Fruit fly (Drosophila melanogaster) whole organism, embryonic: ENCODE data around the gene Alg7.

Experiments used
- Asciz ChIP-seq: fragments of 200-800 bp; sonication (Bioruptor generic); optimal IDR thresholded peaks from 2 replicates; lab custom pipeline; 2017; ENCODE audit warnings: missing biosample characterization, mild to moderate bottlenecking, missing genetic modification characterization, missing genetic modification reagents
- Atf-2 ChIP-seq: fragments of 200-800 bp; sonication (Bioruptor generic); optimal IDR thresholded peaks from 2 replicates; lab custom pipeline; 2016; ENCODE audit warnings: missing biosample characterization, missing genetic modification characterization
- B-H2 ChIP-seq: fragments of 200-800 bp; sonication (Bioruptor generic); optimal IDR thresholded peaks from 2 replicates; lab custom pipeline; 2018; ENCODE audit warnings: missing biosample characterization, mild to moderate bottlenecking, missing genetic modification characterization
- CG10321 ChIP-seq: fragments of 200-800 bp; sonication (Bioruptor generic); IDR thresholded peaks from 2 replicates; pipeline ENCODE4 v1.3.6; 2022; ENCODE audit warnings: missing biosample characterization, missing genetic modification characterization
- CG10366 ChIP-seq: fragments of 200-800 bp; sonication (Bioruptor generic); IDR thresholded peaks from 2 replicates; pipeline ENCODE4 v1.3.6; 2022; ENCODE audit warnings: missing biosample characterization, missing genetic modification characterization
- CG12391 ChIP-seq: fragments of 200-800 bp; sonication (Bioruptor generic); optimal IDR thresholded peaks from 3 replicates; lab custom pipeline; 2018; ENCODE audit warnings: missing biosample characterization, mild to moderate bottlenecking, missing genetic modification characterization, moderate library complexity
- CG15073 ChIP-seq: fragments of 200-800 bp; sonication (Bioruptor generic); optimal IDR thresholded peaks from 2 replicates; lab custom pipeline; 2016; ENCODE audit warnings: missing biosample characterization, missing genetic modification characterization
- CG1792 ChIP-seq: fragments of 200-800 bp; sonication (Bioruptor generic); optimal IDR thresholded peaks from 2 replicates; lab custom pipeline; 2016; ENCODE audit warnings: missing biosample characterization, missing genetic modification characterization
- CG31441 ChIP-seq: fragments of 200-800 bp; sonication (Bioruptor generic); IDR thresholded peaks from 2 replicates; pipeline ENCODE4 v1.3.6; 2022; ENCODE audit warnings: missing biosample characterization, missing genetic modification characterization
- CG3281 ChIP-seq: fragments of 200-800 bp; sonication (Bioruptor generic); optimal IDR thresholded peaks from 3 replicates; lab custom pipeline; 2017; ENCODE audit warnings: missing biosample characterization, mild to moderate bottlenecking, missing genetic modification characterization
- CG3995 ChIP-seq: fragments of 200-800 bp; sonication (Bioruptor generic); optimal IDR thresholded peaks from 3 replicates; lab custom pipeline; 2016; ENCODE audit warnings: missing biosample characterization, missing genetic modification characterization
- CG43689 ChIP-seq: fragments of 200-800 bp; sonication (Bioruptor generic); IDR thresholded peaks from 2 replicates; pipeline ENCODE4 v1.3.6; 2022; ENCODE audit warnings: missing biosample characterization, missing genetic modification characterization
- CG6254 ChIP-seq: fragments of 200-800 bp; sonication (Bioruptor generic); optimal IDR thresholded peaks from 3 replicates; lab custom pipeline; 2017; ENCODE audit warnings: mild to moderate bottlenecking, missing biosample characterization, missing genetic modification reagents, missing genetic modification characterization
- CG7372 ChIP-seq: fragments of 200-800 bp; sonication (Bioruptor generic); IDR thresholded peaks from 2 replicates; pipeline ENCODE4 v1.3.6; 2022; ENCODE audit warnings: missing biosample characterization, missing genetic modification characterization
- CG8478 ChIP-seq: fragments of >200 bp; optimal IDR thresholded peaks from 2 replicates; lab custom pipeline; 2018
- CG9215 ChIP-seq: fragments of 200-800 bp; sonication (Bioruptor generic); IDR thresholded peaks from 2 replicates; pipeline ENCODE4 v1.3.6; 2022; ENCODE audit warnings: missing biosample characterization, missing genetic modification characterization
- CG9876 ChIP-seq: fragments of 200-800 bp; sonication (Bioruptor generic); optimal IDR thresholded peaks from 2 replicates; lab custom pipeline; 2016; ENCODE audit warnings: missing biosample characterization, missing genetic modification characterization
- CkIIα-i1 ChIP-seq: fragments of 200-800 bp; sonication (Bioruptor generic); IDR thresholded peaks from 2 replicates; pipeline ENCODE4 v1.3.6; 2022; ENCODE audit warnings: missing biosample characterization, missing genetic modification characterization
- Dref ChIP-seq: fragments of 200-800 bp; sonication (Bioruptor generic); IDR thresholded peaks from 2 replicates; pipeline ENCODE4 v1.3.6; 2022; ENCODE audit warnings: missing biosample characterization, missing genetic modification characterization
- Hey ChIP-seq: fragments of 200-800 bp; sonication (Bioruptor generic); optimal IDR thresholded peaks from 3 replicates; lab custom pipeline; 2018; ENCODE audit warnings: missing biosample characterization, mild to moderate bottlenecking, missing genetic modification characterization
- Lhr ChIP-seq: fragments of 200-800 bp; sonication (Bioruptor generic); optimal IDR thresholded peaks from 3 replicates; lab custom pipeline; 2017; ENCODE audit warnings: mild to moderate bottlenecking, missing biosample characterization, missing genetic modification reagents, missing genetic modification characterization
- MTF-1 ChIP-seq: fragments of 200-800 bp; sonication (Bioruptor generic); optimal IDR thresholded peaks from 2 replicates; lab custom pipeline; 2018; ENCODE audit warnings: missing biosample characterization, mild to moderate bottlenecking, missing genetic modification characterization, borderline replicate concordance
- NC2α ChIP-seq: fragments of 200-800 bp; sonication (Bioruptor generic); optimal IDR thresholded peaks from 2 replicates; lab custom pipeline; 2016; ENCODE audit warnings: missing biosample characterization, missing genetic modification characterization
- Scr ChIP-seq: fragments of 200-800 bp; sonication (Bioruptor generic); IDR thresholded peaks from 2 replicates; pipeline ENCODE4 v1.3.6; 2022; ENCODE audit warnings: missing biosample characterization, missing genetic modification characterization; ENCODE audit not compliant: partially characterized antibody
- Sox100B ChIP-seq: fragments of 200-800 bp; sonication (Bioruptor generic); optimal IDR thresholded peaks from 3 replicates; lab custom pipeline; 2018; ENCODE audit warnings: missing biosample characterization, mild to moderate bottlenecking, missing genetic modification characterization
- Sox102F ChIP-seq: fragments of 200-800 bp; sonication (Bioruptor generic); optimal IDR thresholded peaks from 2 replicates; lab custom pipeline; 2018; ENCODE audit warnings: missing biosample characterization, mild to moderate bottlenecking, missing genetic modification characterization, moderate library complexity
- ase ChIP-seq: fragments of 200-800 bp; sonication (Bioruptor generic); IDR thresholded peaks from 3 replicates; pipeline ENCODE4 v1.3.6; 2022; ENCODE audit warnings: missing biosample characterization, missing genetic modification characterization
- az2 ChIP-seq: fragments of 200-800 bp; sonication (Bioruptor generic); optimal IDR thresholded peaks from 3 replicates; lab custom pipeline; 2016; ENCODE audit warnings: missing biosample characterization, missing genetic modification characterization
- bigmax ChIP-seq: fragments of 200-800 bp; sonication (Bioruptor generic); optimal IDR thresholded peaks from 2 replicates; lab custom pipeline; 2018; ENCODE audit warnings: missing biosample characterization, mild to moderate bottlenecking, missing genetic modification characterization
- cas ChIP-seq: fragments of 200-800 bp; sonication (Bioruptor generic); IDR thresholded peaks from 2 replicates; pipeline ENCODE4 v1.3.6; 2022; ENCODE audit warnings: missing biosample characterization, missing genetic modification characterization
- dan ChIP-seq: fragments of 200-800 bp; sonication (Bioruptor generic); IDR thresholded peaks from 2 replicates; pipeline ENCODE4 v1.3.6; 2022; ENCODE audit warnings: missing biosample characterization, missing genetic modification characterization
- disco-r ChIP-seq: fragments of 200-800 bp; sonication (Bioruptor generic); optimal IDR thresholded peaks from 2 replicates; lab custom pipeline; 2016; ENCODE audit warnings: missing biosample characterization, missing genetic modification characterization
- dpn ChIP-seq, 2 experiments: fragments of 200-800 bp; sonication (Bioruptor generic); optimal IDR thresholded peaks; 3 replicates each; lab custom pipeline; 2016; ENCODE audit warnings: missing biosample characterization in 2 of 2, missing genetic modification characterization in 2 of 2
- en ChIP-seq: fragments of 200-800 bp; sonication (Bioruptor generic); optimal IDR thresholded peaks from 2 replicates; lab custom pipeline; 2016; ENCODE audit warnings: missing biosample characterization, missing genetic modification characterization
- fu2 ChIP-seq: fragments of 200-800 bp; sonication (Bioruptor generic); optimal IDR thresholded peaks from 2 replicates; lab custom pipeline; 2016; ENCODE audit warnings: missing biosample characterization, missing genetic modification characterization
- inv ChIP-seq: fragments of 200-800 bp; sonication (Bioruptor generic); IDR thresholded peaks from 2 replicates; pipeline ENCODE4 v1.3.6; 2022; ENCODE audit warnings: missing biosample characterization, missing genetic modification characterization; ENCODE audit not compliant: partially characterized antibody
- lbe ChIP-seq: fragments of 200-800 bp; sonication (Bioruptor generic); optimal IDR thresholded peaks from 2 replicates; lab custom pipeline; 2016; ENCODE audit warnings: missing biosample characterization, mild to moderate bottlenecking, missing genetic modification characterization
- otp ChIP-seq: fragments of 200-800 bp; sonication (Bioruptor generic); IDR thresholded peaks from 3 replicates; pipeline ENCODE4, ENCODE4 v1.3.6; 2022; ENCODE audit warnings: missing biosample characterization, missing genetic modification characterization
- salm ChIP-seq: fragments of 200-800 bp; sonication (Bioruptor generic); optimal IDR thresholded peaks from 2 replicates; lab custom pipeline; 2018; ENCODE audit warnings: missing biosample characterization, mild to moderate bottlenecking, missing genetic modification characterization
- sob ChIP-seq: fragments of 200-800 bp; sonication (Bioruptor generic); IDR thresholded peaks from 2 replicates; pipeline ENCODE4 v1.3.6; 2022; ENCODE audit warnings: missing biosample characterization, missing genetic modification characterization
- sqz ChIP-seq: fragments of 200-800 bp; sonication (Bioruptor generic); optimal IDR thresholded peaks from 3 replicates; lab custom pipeline; 2018; ENCODE audit warnings: missing biosample characterization, mild to moderate bottlenecking, missing genetic modification characterization
- ssp ChIP-seq: fragments of 200-800 bp; sonication (Bioruptor generic); IDR thresholded peaks from 2 replicates; pipeline ENCODE4 v1.3.6; 2022; ENCODE audit warnings: missing biosample characterization, missing genetic modification characterization
- stwl ChIP-seq: fragments of 200-800 bp; sonication (Bioruptor generic); optimal IDR thresholded peaks from 3 replicates; lab custom pipeline; 2018; ENCODE audit warnings: missing biosample characterization, mild to moderate bottlenecking, missing genetic modification characterization, moderate library complexity
- zen ChIP-seq: fragments of 200-800 bp; sonication (Bioruptor generic); optimal IDR thresholded peaks from 3 replicates; lab custom pipeline; 2018; ENCODE audit warnings: missing biosample characterization, mild to moderate bottlenecking, missing genetic modification characterization, moderate library complexity
- zfh2 ChIP-seq: fragments of 200-800 bp; sonication (Bioruptor generic); optimal IDR thresholded peaks from 2 replicates; lab custom pipeline; 2016; ENCODE audit warnings: missing biosample characterization, missing genetic modification characterization

The Alg7 gene

dm6 chr2L:13203437-13204137, 24.5 kb downstream of the Alg7 start, which contains the start of gene Pect (continued):
- TF ChIP-seq bigmax (GFP tag; lab: Kevin White, UChicago): no peak
- no peak for TF ChIP-seq Hey (tag; lab: Kevin White, UChicago)
- TF ChIP-seq otp (GFP tag; lab: Robert Waterston, UW): no peak
- TF ChIP-seq cas (GFP tag; lab: Robert Waterston, UW): no peak
- TF ChIP-seq ase (GFP tag; lab: Robert Waterston, UW): no peak
- TF ChIP-seq Sox100B (GFP tag; lab: Kevin White, UChicago): no peak
- peak; percentile 9 for TF ChIP-seq stwl (tag; lab: Kevin White, UChicago)
- TF ChIP-seq CkIIα-i1 (GFP tag; lab: Robert Waterston, UW): no peak
- no peak for TF ChIP-seq CG3281 (GFP tag; lab: Kevin White, UChicago)
- TF ChIP-seq zfh2 (GFP tag; lab: Kevin White, UChicago): no peak
- TF ChIP-seq Dref: peak; percentile 50
- peak; percentile 60 for TF ChIP-seq Lhr (GFP tag; lab: Kevin White, UChicago)
- no peak for TF ChIP-seq ssp (GFP tag; lab: Robert Waterston, UW)
- no peak for TF ChIP-seq CG10366 (GFP tag; lab: Robert Waterston, UW)
- TF ChIP-seq dpn (GFP tag; optimal IDR thresholded peaks at IDR 0.05; lab: Kevin White, UChicago): no peak
- TF ChIP-seq Sox102F (GFP tag; lab: Kevin White, UChicago): no peak
- TF ChIP-seq CG12391 (tag; lab: Kevin White, UChicago): peak; percentile 63
- TF ChIP-seq CG6254 (GFP tag; lab: Kevin White, UChicago): no peak
- TF ChIP-seq CG10321 (GFP tag; lab: Robert Waterston, UW): no peak
- TF ChIP-seq lbe (GFP tag; lab: Kevin White, UChicago): no peak
- no peak for TF ChIP-seq zen (tag; lab: Kevin White, UChicago)
- TF ChIP-seq CG3995: no peak
- TF ChIP-seq disco-r (GFP tag; lab: Kevin White, UChicago): no peak
- no peak for TF ChIP-seq en (GFP tag; lab: Kevin White, UChicago)
- no peak for TF ChIP-seq B-H2 (GFP tag; lab: Kevin White, UChicago)
- TF ChIP-seq fu2 (GFP tag; lab: Kevin White, UChicago): no peak
- no peak for TF ChIP-seq CG31441
- no peak for TF ChIP-seq CG43689 (GFP tag; lab: Robert Waterston, UW)
- TF ChIP-seq CG7372: no peak
- no peak for TF ChIP-seq Asciz (GFP tag; lab: Kevin White, UChicago)
- TF ChIP-seq CG1792: no peak
- TF ChIP-seq CG15073: no peak
- peak; percentile 63 for TF ChIP-seq Scr (GFP tag; lab: Robert Waterston, UW)
- TF ChIP-seq sqz (GFP tag; lab: Kevin White, UChicago): no peak
- no peak for TF ChIP-seq az2 (GFP tag; lab: Kevin White, UChicago)
- TF ChIP-seq NC2α (GFP tag; lab: Kevin White, UChicago): peak; percentile 8
- no peak for TF ChIP-seq CG9215 (GFP tag; lab: Robert Waterston, UW)
- TF ChIP-seq dan (GFP tag; lab: Robert Waterston, UW): no peak
- TF ChIP-seq CG9876 (GFP tag; lab: Kevin White, UChicago): no peak
- TF ChIP-seq salm (tag; lab: Kevin White, UChicago): no peak
- TF ChIP-seq inv (GFP tag; lab: Robert Waterston, UW): peak; percentile 44; the same call in 1 of the 2 replicates
- TF ChIP-seq MTF-1 (GFP tag; lab: Kevin White, UChicago): no peak
- TF ChIP-seq Atf-2 (GFP tag; lab: Kevin White, UChicago): no peak
- TF ChIP-seq CG8478 (lab: Kevin White, UChicago): no peak
- peak; percentile 55; the same call in 1 of the 2 replicates for TF ChIP-seq sob
